Worm (Caenorhabditis elegans) whole organism, L4 larva: ENCODE measurements around the gene F14D7.6.

Experiments used
- F10B5.3 ChIP-seq: sonication (generic microtip); optimal IDR thresholded peaks from 2 replicates; lab custom pipeline; 2016; ENCODE audit warnings: mild to moderate bottlenecking, missing genetic modification characterization, missing compliant biosample characterization
- attf-4 ChIP-seq: sonication (generic microtip); optimal IDR thresholded peaks from 3 replicates; lab custom pipeline; 2017; ENCODE audit warnings: missing biosample characterization, missing genetic modification characterization
- dpl-1 ChIP-seq: fragments of 150-350 bp; optimal IDR thresholded peaks from 2 replicates; lab custom pipeline; 2014; ENCODE audit warnings: missing biosample characterization, missing genetic modification reagents, missing genetic modification characterization
- gei-8 ChIP-seq: fragments of 200-800 bp; sonication (Bioruptor generic); optimal IDR thresholded peaks from 2 replicates; lab custom pipeline; 2018; ENCODE audit warnings: mild to moderate bottlenecking, missing genetic modification characterization, missing compliant biosample characterization
- hlh-30 ChIP-seq: sonication (generic microtip); optimal IDR thresholded peaks from 2 replicates; lab custom pipeline; 2017; ENCODE audit warnings: antibody characterized with exemption, mild to moderate bottlenecking, missing genetic modification characterization, missing compliant biosample characterization; ENCODE audit not compliant: insufficient read depth
- hmg-1.1 ChIP-seq: fragments of 200-800 bp; sonication (Bioruptor generic); IDR thresholded peaks from 2 replicates; pipeline ENCODE4 v1.3.6; 2022; ENCODE audit warnings: missing genetic modification reagents, missing genetic modification characterization, missing compliant biosample characterization
- nhr-11 ChIP-seq: fragments of 150-350 bp; optimal IDR thresholded peaks from 2 replicates; lab custom pipeline; 2014; ENCODE audit warnings: missing biosample characterization, missing genetic modification characterization
- nhr-28 ChIP-seq: fragments of 150-350 bp; optimal IDR thresholded peaks from 2 replicates; lab custom pipeline; 2014; ENCODE audit warnings: missing biosample characterization, missing genetic modification characterization
- unc-39 ChIP-seq: sonication (generic microtip); optimal IDR thresholded peaks from 2 replicates; lab custom pipeline; 2017; ENCODE audit warnings: missing biosample characterization, missing genetic modification characterization
- unc-62 ChIP-seq, 3 experiments: fragments of 150-350 bp in 1 of 3; sonication (generic microtip); optimal IDR thresholded peaks in 2 of 3; peaks in 1 of 3; 1 replicate in 1 of 3; 2 replicates in 2 of 3; lab custom pipeline; 2014 to 2017; ENCODE audit warnings: missing biosample characterization in 3 of 3, missing genetic modification characterization in 3 of 3, missing genetic modification reagents in 3 of 3, missing genotype in 1 of 3
- zag-1 ChIP-seq: fragments of 150-350 bp; optimal IDR thresholded peaks from 2 replicates; lab custom pipeline; 2014; ENCODE audit warnings: missing biosample characterization, missing genetic modification characterization
- zfp-2 ChIP-seq: sonication (generic microtip); optimal IDR thresholded peaks from 2 replicates; lab custom pipeline; 2016; ENCODE audit warnings: mild to moderate bottlenecking, missing genetic modification characterization, missing compliant biosample characterization

ce11 chrV:14289363-14289762 is 11.8 kb upstream of the F14D7.6 start, which contains the start of gene F14D7.1:
- TF ChIP-seq unc-39 (tag; lab: Kevin White, UChicago) (no peak), zfp-2 (tag; lab: Kevin White, UChicago) (no peak), dpl-1 (GFP tag; lab: Kevin White, UChicago) (no peak), nhr-11 (tag; lab: Kevin White, UChicago) (no peak), gei-8 (GFP tag; lab: Kevin White, UChicago) (no peak), hlh-30 (tag; lab: Kevin White, UChicago) (no peak), nhr-28 (no peak), unc-62 (GFP tag; optimal IDR thresholded peaks at IDR 0.05 in 1 of 2; lab: Kevin White, UChicago) (no peak), unc-62 (tag; optimal IDR thresholded peaks at IDR 0.05; lab: Kevin White, UChicago) (no peak), attf-4 (tag; lab: Kevin White, UChicago) (no peak), zag-1 (tag; lab: Kevin White, UChicago) (no peak), F10B5.3 (no peak), hmg-1.1 (GFP tag; lab: Robert Waterston, UW) (no peak)
